Worm (Caenorhabditis elegans) whole organism, L4 larva: ENCODE measurements around the gene egrh-2.
A peak's percentile ranks its signal among the peaks of the same experiment; 100 is the strongest.

Source experiments
- ZK546.5 ChIP-seq, 2 experiments: sonication (generic microtip); optimal IDR thresholded peaks; 2 replicates each; lab custom pipeline; 2017; ENCODE audit warnings: missing biosample characterization in 2 of 2, missing genetic modification characterization in 2 of 2
- aha-1 ChIP-seq: fragments of 150-350 bp; peaks from one replicate; lab custom pipeline; 2014; ENCODE audit warnings: missing biosample characterization, missing genetic modification characterization
- ceh-20 ChIP-seq: fragments of 200-800 bp; sonication (Bioruptor generic); IDR thresholded peaks from 2 replicates; pipeline ENCODE4 v1.3.6; 2022; ENCODE audit warnings: missing genetic modification reagents, missing genetic modification characterization, missing compliant biosample characterization
- daf-12 ChIP-seq: fragments of 150-350 bp; optimal IDR thresholded peaks from 2 replicates; lab custom pipeline; 2014; ENCODE audit warnings: missing biosample characterization, missing genetic modification reagents, missing genetic modification characterization
- daf-16 ChIP-seq, 3 experiments: sonication (generic microtip); optimal IDR thresholded peaks; 2 replicates each; lab custom pipeline; 2016 to 2017; ENCODE audit warnings: missing genetic modification characterization in 3 of 3, missing genetic modification reagents in 3 of 3, mild to moderate bottlenecking in 2 of 3, missing compliant biosample characterization in 2 of 3, missing biosample characterization in 1 of 3, moderate library complexity in 1 of 3
- dmd-6 ChIP-seq: fragments of 200-800 bp; sonication (Bioruptor generic); IDR thresholded peaks from 2 replicates; pipeline ENCODE4 v1.3.6; 2022; ENCODE audit warnings: missing genetic modification reagents, missing genetic modification characterization, missing compliant biosample characterization
- dve-1 ChIP-seq: sonication (generic microtip); optimal IDR thresholded peaks from 2 replicates; lab custom pipeline; 2017; ENCODE audit warnings: antibody characterized with exemption, mild to moderate bottlenecking, missing genetic modification characterization, missing compliant biosample characterization; ENCODE audit not compliant: insufficient read depth
- egl-27 ChIP-seq: sonication (generic microtip); optimal IDR thresholded peaks from 3 replicates; lab custom pipeline; 2017; ENCODE audit warnings: missing biosample characterization, missing genetic modification reagents, missing genetic modification characterization
- hlh-11 ChIP-seq: fragments of 200-800 bp; sonication (Bioruptor generic); optimal IDR thresholded peaks from 2 replicates; lab custom pipeline; 2018; ENCODE audit warnings: mild to moderate bottlenecking, missing genetic modification characterization, missing compliant biosample characterization
- hlh-30 ChIP-seq: sonication (generic microtip); optimal IDR thresholded peaks from 2 replicates; lab custom pipeline; 2017; ENCODE audit warnings: antibody characterized with exemption, mild to moderate bottlenecking, missing genetic modification characterization, missing compliant biosample characterization; ENCODE audit not compliant: insufficient read depth
- hmg-1.1 ChIP-seq: fragments of 200-800 bp; sonication (Bioruptor generic); IDR thresholded peaks from 2 replicates; pipeline ENCODE4 v1.3.6; 2022; ENCODE audit warnings: missing genetic modification reagents, missing genetic modification characterization, missing compliant biosample characterization
- lin-1 ChIP-seq: fragments of 200-800 bp; sonication (Bioruptor generic); IDR thresholded peaks from 2 replicates; pipeline ENCODE4 v1.3.6; 2022; ENCODE audit warnings: missing genetic modification reagents, missing genetic modification characterization, missing compliant biosample characterization
- lin-39 ChIP-seq: fragments of 150-350 bp; optimal IDR thresholded peaks from 2 replicates; lab custom pipeline; 2014; ENCODE audit warnings: missing biosample characterization, missing genetic modification reagents, missing genetic modification characterization
- lir-3 ChIP-seq: sonication (generic microtip); optimal IDR thresholded peaks from 2 replicates; lab custom pipeline; 2016; ENCODE audit warnings: mild to moderate bottlenecking, missing genetic modification characterization, missing compliant biosample characterization
- lsy-2 ChIP-seq, 2 experiments: fragments of 150-350 bp in 1 of 2; sonication (generic microtip) in 1 of 2; optimal IDR thresholded peaks; 2 replicates each; lab custom pipeline; 2014 to 2017; ENCODE audit warnings: missing biosample characterization in 2 of 2, missing genetic modification characterization in 2 of 2
- mdl-1 ChIP-seq, 2 experiments: fragments of 150-350 bp in 1 of 2; sonication (generic microtip) in 1 of 2; optimal IDR thresholded peaks; 2 replicates each; lab custom pipeline; 2014 to 2017; ENCODE audit warnings: missing biosample characterization in 2 of 2, missing genetic modification characterization in 2 of 2
- mep-1 ChIP-seq: fragments of 150-350 bp; sonication (generic microtip); optimal IDR thresholded peaks from 3 replicates; lab custom pipeline; 2014; ENCODE audit warnings: missing biosample characterization, missing genetic modification characterization
- mes-2 ChIP-seq: sonication (generic microtip); optimal IDR thresholded peaks from 2 replicates; lab custom pipeline; 2016; ENCODE audit warnings: missing genotype, mild to moderate bottlenecking, missing genetic modification characterization, missing compliant biosample characterization; ENCODE audit not compliant: poor library complexity, severe bottlenecking
- mxl-3 ChIP-seq: fragments of 200-800 bp; sonication (Bioruptor generic); optimal IDR thresholded peaks from 2 replicates; lab custom pipeline; 2018; ENCODE audit warnings: mild to moderate bottlenecking, missing genetic modification characterization, missing compliant biosample characterization
- nhr-25 ChIP-seq: sonication (generic microtip); optimal IDR thresholded peaks from 2 replicates; lab custom pipeline; 2017; ENCODE audit warnings: missing genetic modification characterization, mild to moderate bottlenecking, missing compliant biosample characterization, antibody characterized with exemption, moderate library complexity, borderline replicate concordance; ENCODE audit not compliant: insufficient read depth
- nhr-28 ChIP-seq: fragments of 150-350 bp; optimal IDR thresholded peaks from 2 replicates; lab custom pipeline; 2014; ENCODE audit warnings: missing biosample characterization, missing genetic modification characterization
- nhr-41 ChIP-seq: fragments of 200-800 bp; sonication (Bioruptor generic); IDR thresholded peaks from 2 replicates; pipeline ENCODE4 v1.3.6; 2022; ENCODE audit warnings: missing genetic modification reagents, missing genetic modification characterization, missing compliant biosample characterization
- nhr-6 ChIP-seq: fragments of 150-350 bp; optimal IDR thresholded peaks from 2 replicates; lab custom pipeline; 2014; ENCODE audit warnings: missing biosample characterization, missing genetic modification characterization
- nhr-77 ChIP-seq: fragments of 150-350 bp; optimal IDR thresholded peaks from 2 replicates; lab custom pipeline; 2014; ENCODE audit warnings: missing biosample characterization, missing genetic modification characterization
- pha-4 ChIP-seq, 2 experiments: fragments of 150-350 bp in 1 of 2; fragments of 200-800 bp in 1 of 2; sonication (Bioruptor generic) in 1 of 2; IDR thresholded peaks in 1 of 2; optimal IDR thresholded peaks in 1 of 2; 2 replicates each; pipeline versions ENCODE4 v1.3.6 to Lab custom; 2014 to 2022; ENCODE audit warnings: missing genetic modification characterization in 2 of 2, missing genetic modification reagents in 2 of 2, missing biosample characterization in 1 of 2, missing compliant biosample characterization in 1 of 2
- pqm-1 ChIP-seq: sonication (generic microtip); optimal IDR thresholded peaks from 2 replicates; lab custom pipeline; 2017; ENCODE audit warnings: missing biosample characterization, missing genetic modification characterization
- sdz-12 ChIP-seq: fragments of 200-800 bp; sonication (Bioruptor generic); optimal IDR thresholded peaks from 2 replicates; lab custom pipeline; 2018; ENCODE audit warnings: mild to moderate bottlenecking, missing genetic modification characterization, missing compliant biosample characterization
- spr-3 ChIP-seq: fragments of 200-800 bp; sonication (Bioruptor generic); optimal IDR thresholded peaks from 2 replicates; lab custom pipeline; 2018; ENCODE audit warnings: mild to moderate bottlenecking, missing genetic modification characterization, missing compliant biosample characterization
- tra-1 ChIP-seq: fragments of 200-800 bp; sonication (Bioruptor generic); IDR thresholded peaks from 2 replicates; pipeline ENCODE4 v1.3.6; 2022; ENCODE audit warnings: missing genetic modification reagents, missing genetic modification characterization, missing compliant biosample characterization
- unc-39 ChIP-seq: sonication (generic microtip); optimal IDR thresholded peaks from 2 replicates; lab custom pipeline; 2017; ENCODE audit warnings: missing biosample characterization, missing genetic modification characterization
- unc-62 ChIP-seq, 3 experiments: fragments of 150-350 bp in 1 of 3; sonication (generic microtip); optimal IDR thresholded peaks in 2 of 3; peaks in 1 of 3; 1 replicate in 1 of 3; 2 replicates in 2 of 3; lab custom pipeline; 2014 to 2017; ENCODE audit warnings: missing biosample characterization in 3 of 3, missing genetic modification characterization in 3 of 3, missing genetic modification reagents in 3 of 3, missing genotype in 1 of 3
- zfp-2 ChIP-seq: sonication (generic microtip); optimal IDR thresholded peaks from 2 replicates; lab custom pipeline; 2016; ENCODE audit warnings: mild to moderate bottlenecking, missing genetic modification characterization, missing compliant biosample characterization
- zip-2 ChIP-seq: fragments of 150-350 bp; optimal IDR thresholded peaks from 2 replicates; lab custom pipeline; 2014; ENCODE audit warnings: missing biosample characterization, missing genetic modification characterization
- ztf-11 ChIP-seq: fragments of 150-350 bp; optimal IDR thresholded peaks from 2 replicates; lab custom pipeline; 2014; ENCODE audit warnings: missing biosample characterization, missing genetic modification characterization

Gene egrh-2

DNA sequence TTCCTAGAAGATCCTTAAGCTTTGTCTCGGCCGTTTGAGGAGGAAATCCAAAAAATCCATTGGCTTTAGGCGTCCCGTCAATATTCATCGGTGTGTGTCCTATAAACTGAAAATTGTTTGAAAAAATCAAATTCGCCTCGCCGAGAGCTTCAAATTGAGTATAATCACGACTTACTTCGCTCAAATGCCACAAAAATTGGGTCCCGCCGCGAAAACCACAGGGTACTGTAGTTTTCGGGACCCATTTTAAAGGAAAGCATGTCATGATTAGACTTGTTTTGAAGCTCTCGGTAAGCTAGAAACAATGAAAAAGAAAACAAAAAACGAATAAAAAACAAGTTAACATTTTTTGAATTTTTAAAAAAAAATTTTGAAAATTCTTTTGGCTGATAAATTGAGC, at the start of gene egrh-2:
egrh-2 (minus strand) TSS at position 101 of the 400 bp plus-strand sequence.
- TF ChIP-seq aha-1 (tag; lab: Kevin White, UChicago) (peak; percentile 41), sdz-12 (GFP tag; lab: Kevin White, UChicago) (no peak)

DNA sequence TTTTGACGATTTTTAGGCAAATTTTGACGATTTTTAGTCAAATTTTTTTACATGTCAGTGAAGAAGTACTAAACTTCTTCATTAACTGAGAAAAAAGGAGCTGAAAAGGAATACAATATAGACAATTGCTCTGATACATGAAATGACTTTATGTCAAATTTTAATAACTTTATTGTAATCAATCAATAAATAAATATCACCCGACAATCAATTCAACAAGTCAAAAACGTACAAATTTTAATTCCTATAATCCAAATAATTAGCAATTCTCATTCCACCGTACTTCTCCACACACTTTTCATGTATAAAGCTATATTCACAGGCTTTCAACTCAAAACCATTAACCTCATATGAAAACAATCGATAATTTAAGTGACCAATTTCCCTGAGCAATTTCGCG, 48.3 kb upstream of the egrh-2 start:
- TF ChIP-seq egl-27 = no peak
- no peak for TF ChIP-seq daf-12
- TF ChIP-seq unc-62 (GFP tag; optimal IDR thresholded peaks at IDR 0.05 in 1 of 2; lab: Kevin White, UChicago) = peak in 1 of 2 experiments; percentile 96
- no peak for TF ChIP-seq unc-62 (tag; optimal IDR thresholded peaks at IDR 0.05; lab: Kevin White, UChicago)
- TF ChIP-seq lin-39 (tag; lab: Kevin White, UChicago) = no peak
- TF ChIP-seq dve-1 (tag; lab: Kevin White, UChicago) = no peak

DNA sequence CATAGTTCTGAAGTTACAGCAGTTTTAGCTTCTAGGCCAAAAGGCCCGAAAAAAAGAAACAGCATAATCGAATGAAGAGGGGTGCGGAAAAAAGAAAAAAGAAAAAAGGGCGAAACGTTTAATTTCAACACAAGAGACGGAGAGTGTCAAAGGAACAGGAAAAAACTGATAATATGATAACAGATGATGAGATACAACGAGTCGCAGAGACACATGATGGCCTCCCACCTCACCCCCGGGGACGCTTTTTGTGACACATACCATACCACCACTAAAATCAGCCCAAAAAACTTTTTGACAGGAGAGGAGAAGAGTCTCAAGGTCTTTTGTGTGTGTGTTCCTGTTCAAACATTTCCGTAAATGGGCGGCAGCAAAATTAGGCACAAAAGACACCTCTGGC, 44.9 kb upstream of the egrh-2 start:
- TF ChIP-seq lin-1 (0 out of 2 replicates have a peak, but pooled peaks have one; percentile 50), lsy-2 (tag; optimal IDR thresholded peaks at IDR 0.05; lab: Kevin White, UChicago) (peak in 1 of 2 experiments; percentile 10), dve-1 (tag; lab: Kevin White, UChicago) (peak; percentile 48), hmg-1.1 (GFP tag; lab: Robert Waterston, UW) (peak; percentile 42; the same call in 1 of the 2 replicates), hlh-11 (tag; lab: Kevin White, UChicago) (peak; percentile 88), daf-16 (GFP tag; optimal IDR thresholded peaks at IDR 0.05; lab: Kevin White, UChicago) (no peak), daf-16 (tag; optimal IDR thresholded peaks at IDR 0.05; lab: Kevin White, UChicago) (peak; percentile 50), zfp-2 (tag; lab: Kevin White, UChicago) (no peak), tra-1 (GFP tag; lab: Robert Waterston, UW) (0 out of 2 replicates have a peak, but pooled peaks have one; percentile 16), mdl-1 (tag; optimal IDR thresholded peaks at IDR 0.05; lab: Kevin White, UChicago) (peak in 1 of 2 experiments; percentile 42), pha-4 (GFP tag; IDR thresholded peaks at IDR 0.05; lab: Robert Waterston, UW) (0 out of 2 replicates have a peak, but pooled peaks have one; percentile 22), pha-4 (tag; optimal IDR thresholded peaks at IDR 0.05; lab: Kevin White, UChicago) (no peak), unc-62 (GFP tag; optimal IDR thresholded peaks at IDR 0.05 in 1 of 2; lab: Kevin White, UChicago) (peak in 1 of 2 experiments; percentile 13), unc-62 (tag; optimal IDR thresholded peaks at IDR 0.05; lab: Kevin White, UChicago) (no peak), nhr-6 (tag; lab: Kevin White, UChicago) (peak; percentile 27), ZK546.5 (tag; optimal IDR thresholded peaks at IDR 0.05; lab: Kevin White, UChicago) (no peak), hlh-30 (tag; lab: Kevin White, UChicago) (peak; percentile 88), nhr-41 (GFP tag; lab: Robert Waterston, UW) (no peak), unc-39 (tag; lab: Kevin White, UChicago) (no peak), mes-2 (tag; lab: Kevin White, UChicago) (peak; percentile 38), spr-3 (GFP tag; lab: Kevin White, UChicago) (no peak), nhr-25 (peak; percentile 48), ceh-20 (no peak), ztf-11 (tag; lab: Kevin White, UChicago) (no peak), lir-3 (no peak), dmd-6 (GFP tag; lab: Robert Waterston, UW) (peak; percentile 73), mxl-3 (GFP tag; lab: Kevin White, UChicago) (peak; percentile 65), mep-1 (tag; lab: Kevin White, UChicago) (peak; percentile 38), nhr-77 (tag; lab: Kevin White, UChicago) (no peak), nhr-28 (peak; percentile 83), pqm-1 (tag; lab: Kevin White, UChicago) (peak; percentile 54), zip-2 (tag; lab: Kevin White, UChicago) (no peak)
